Worm (Caenorhabditis elegans): ENCODE results near the gene Y44A6D.5.
A peak's percentile ranks its signal among the peaks of the same experiment; 100 is the strongest.

- TF ChIP-seq med-1 (GFP tag; optimal IDR thresholded peaks at IDR 0.05; ENCODE audit: insufficient read depth) = no peak
- TF ChIP-seq ztf-29 (GFP tag; IDR thresholded peaks at IDR 0.05) = no peak
- peak; percentile 87 for TF ChIP-seq cog-1 (tag; optimal IDR thresholded peaks at IDR 0.05)
- TF ChIP-seq klf-2 (GFP tag; conservative IDR thresholded peaks at IDR 0.05) = no peak
- TF ChIP-seq flt-1 (GFP tag; IDR thresholded peaks at IDR 0.05) = peak; percentile 51; the same call in 1 of the 2 replicates
- TF ChIP-seq ref-1 (GFP tag; conservative IDR thresholded peaks at IDR 0.05) = no peak
- no peak for TF ChIP-seq tab-1 (GFP tag; IDR thresholded peaks at IDR 0.05)
- TF ChIP-seq T22C8.4 (GFP tag; IDR thresholded peaks at IDR 0.05) = no peak
- 0 out of 2 replicates have a peak, but pooled peaks have one; percentile 5 for TF ChIP-seq ztf-23 (GFP tag; IDR thresholded peaks at IDR 0.05)
Observed at ce11 chrV:20778257-20778697, 24.5 kb downstream of the Y44A6D.5 start.

Measured in whole organism, midembryonic.